Fruit fly (Drosophila melanogaster): ENCODE measurements around the gene CG1662.

The CG1662 gene

DNA sequence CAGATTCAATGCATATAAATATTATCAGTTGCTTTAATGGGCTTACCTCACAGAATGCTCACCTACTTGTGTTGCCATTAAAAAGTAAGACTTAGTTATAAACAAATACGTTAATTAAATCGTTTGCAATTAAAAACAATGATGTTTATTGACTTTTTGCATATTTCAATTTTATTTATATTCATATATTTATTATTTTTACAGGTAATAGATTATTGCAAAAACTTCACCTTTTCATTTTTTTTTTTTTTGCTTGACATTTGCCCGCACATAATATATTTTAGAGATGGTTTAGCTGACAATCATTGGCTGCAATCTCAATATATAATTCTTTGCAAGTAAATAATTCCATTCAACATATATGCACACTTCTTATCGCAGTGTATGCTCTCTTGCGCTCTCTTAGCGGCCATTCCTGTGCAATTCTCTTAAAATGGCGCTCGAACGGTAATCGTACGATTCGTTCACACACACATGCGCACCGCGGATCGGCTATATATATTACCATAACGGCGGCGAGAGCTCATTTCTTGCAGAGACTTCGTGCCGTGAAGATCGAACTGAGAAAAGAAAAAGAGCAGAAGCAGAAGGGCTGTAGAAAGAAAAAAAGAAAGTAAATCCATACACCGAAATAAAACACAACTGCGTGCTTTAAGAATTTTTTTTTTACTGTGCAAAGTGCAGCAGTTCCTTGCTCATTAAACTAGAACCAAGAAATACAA lies 9.2 kb downstream of the CG1662 start, which contains the start of gene Bcat (continued):
- peak; percentile 50 for TF ChIP-seq CG9817 (tag; optimal IDR thresholded peaks at IDR 0.05)
- no peak for TF ChIP-seq HmgZ (tag; optimal IDR thresholded peaks at IDR 0.05)
- TF ChIP-seq Tbp (GFP tag; optimal IDR thresholded peaks at IDR 0.05), result no peak
- no peak for TF ChIP-seq CG14965 (GFP tag; optimal IDR thresholded peaks at IDR 0.05; ENCODE audit: borderline replicate concordance)
- peak; percentile 63; the same call in 1 of the 3 replicates for TF ChIP-seq CG11456 (GFP tag; IDR thresholded peaks at IDR 0.05)
- peak; percentile 36 for TF ChIP-seq pho (GFP tag; optimal IDR thresholded peaks at IDR 0.05)
- TF ChIP-seq chif (GFP tag; optimal IDR thresholded peaks at IDR 0.05), result peak in 1 of 2 experiments; percentile 25
- no peak for TF ChIP-seq Hey (tag; optimal IDR thresholded peaks at IDR 0.05)
- peak; percentile 42 for TF ChIP-seq Max (GFP tag; optimal IDR thresholded peaks at IDR 0.05)
- TF ChIP-seq CG12391 (tag; optimal IDR thresholded peaks at IDR 0.05), result peak; percentile 73
- no peak for TF ChIP-seq dan (GFP tag; IDR thresholded peaks at IDR 0.05)
- TF ChIP-seq CG32532 (GFP tag; IDR thresholded peaks at IDR 0.05), result peak; percentile 73; the same call in 1 of the 2 replicates
- no peak for TF ChIP-seq CG2129 (GFP tag; IDR thresholded peaks at IDR 0.05; ENCODE audit: partially characterized antibody)
- peak; percentile 77 for TF ChIP-seq NfI (GFP tag; optimal IDR thresholded peaks at IDR 0.05)
- no peak for TF ChIP-seq CG5245 (GFP tag; optimal IDR thresholded peaks at IDR 0.05)
- TF ChIP-seq Oaz (GFP tag; IDR thresholded peaks at IDR 0.05), result no peak
- TF ChIP-seq kah (GFP tag; optimal IDR thresholded peaks at IDR 0.05), result peak; percentile 21
- peak; percentile 18 for TF ChIP-seq lbe (GFP tag; optimal IDR thresholded peaks at IDR 0.05)
- peak; percentile 9 for TF ChIP-seq CG2875 (GFP tag; optimal IDR thresholded peaks at IDR 0.05)
- peak; percentile 18 to 55 for TF ChIP-seq dpn (GFP tag; optimal IDR thresholded peaks at IDR 0.05)
- no peak for TF ChIP-seq CG17612 (GFP tag; IDR thresholded peaks at IDR 0.05)
- TF ChIP-seq CG11093 (GFP tag; IDR thresholded peaks at IDR 0.05), result no peak
- TF ChIP-seq B-H2 (GFP tag; optimal IDR thresholded peaks at IDR 0.05), result peak; percentile 4
- peak; percentile 68; the same call in 1 of the 4 replicates for TF ChIP-seq chinmo (GFP tag; IDR thresholded peaks at IDR 0.05; ENCODE audit: partially characterized antibody)
- TF ChIP-seq oc (tag; optimal IDR thresholded peaks at IDR 0.05), result no peak
- TF ChIP-seq crol (GFP tag; IDR thresholded peaks at IDR 0.05), result no peak
- peak in 1 of 2 experiments; percentile 29 for TF ChIP-seq insv (GFP tag; optimal IDR thresholded peaks at IDR 0.05)
- TF ChIP-seq CG8388 (GFP tag; optimal IDR thresholded peaks at IDR 0.05), result peak; percentile 40
- peak; percentile 38 for TF ChIP-seq salm (tag; optimal IDR thresholded peaks at IDR 0.05)
- TF ChIP-seq Scr (GFP tag; IDR thresholded peaks at IDR 0.05; ENCODE audit: partially characterized antibody), result no peak
- TF ChIP-seq gcm2 (GFP tag; optimal IDR thresholded peaks at IDR 0.05), result no peak
- TF ChIP-seq dmrt99B (tag; optimal IDR thresholded peaks at IDR 0.05), result peak; percentile 80
- TF ChIP-seq CkIIα-i1 (GFP tag; IDR thresholded peaks at IDR 0.05), result no peak
- TF ChIP-seq Ravus (GFP tag; IDR thresholded peaks at IDR 0.05), result no peak
- TF ChIP-seq CG10654 (GFP tag; optimal IDR thresholded peaks at IDR 0.05), result peak; percentile 28
- TF ChIP-seq CG3407 (GFP tag; optimal IDR thresholded peaks at IDR 0.05), result peak; percentile 45
- TF ChIP-seq CHES-1-like (GFP tag; optimal IDR thresholded peaks at IDR 0.05), result no peak
- peak; percentile 39; the same call in 1 of the 3 replicates for TF ChIP-seq Dbx (GFP tag; IDR thresholded peaks at IDR 0.05)
- TF ChIP-seq CG8290 (GFP tag; optimal IDR thresholded peaks at IDR 0.05), result no peak
- peak in 1 of 2 experiments; percentile 55 for TF ChIP-seq CG8290 (tag; optimal IDR thresholded peaks at IDR 0.05)
- TF ChIP-seq Chrac-16 (GFP tag; optimal IDR thresholded peaks at IDR 0.05), result peak; percentile 38
- TF ChIP-seq Aef1 (GFP tag; IDR thresholded peaks at IDR 0.05), result 0 out of 3 replicates have a peak, but pooled peaks have one; percentile 15
- TF ChIP-seq CG6175 (GFP tag; IDR thresholded peaks at IDR 0.05), result 0 out of 3 replicates have a peak, but pooled peaks have one; percentile 5
- TF ChIP-seq otp (GFP tag; IDR thresholded peaks at IDR 0.05), result no peak
- TF ChIP-seq Optix (GFP tag; IDR thresholded peaks at IDR 0.05), result no peak
- TF ChIP-seq peb (GFP tag; IDR thresholded peaks at IDR 0.05), result no peak
- peak; percentile 71 for TF ChIP-seq phol (tag; optimal IDR thresholded peaks at IDR 0.05)
- TF ChIP-seq Antp (GFP tag; optimal IDR thresholded peaks at IDR 0.05), result no peak
- 0 out of 2 replicates have a peak, but pooled peaks have one; percentile 15 for TF ChIP-seq wdn (GFP tag; IDR thresholded peaks at IDR 0.05)
- peak; percentile 53 for TF ChIP-seq Jarid2 (GFP tag; optimal IDR thresholded peaks at IDR 0.05)

All from whole organism, embryonic.